Fruit fly (Drosophila melanogaster) whole organism: Measurements from ENCODE around the gene CG34328.

ENCODE experiments used
- pan ChIP-seq: fragments of >200 bp; optimal IDR thresholded peaks from 2 replicates; lab custom pipeline; 2017
- psq ChIP-seq: fragments of >200 bp; optimal IDR thresholded peaks from 2 replicates; lab custom pipeline; 2017
- usp ChIP-seq: fragments of >200 bp; optimal IDR thresholded peaks from 2 replicates; lab custom pipeline; 2017; ENCODE audit warnings: missing biosample characterization, missing genetic modification characterization, mixed read lengths

DNA sequence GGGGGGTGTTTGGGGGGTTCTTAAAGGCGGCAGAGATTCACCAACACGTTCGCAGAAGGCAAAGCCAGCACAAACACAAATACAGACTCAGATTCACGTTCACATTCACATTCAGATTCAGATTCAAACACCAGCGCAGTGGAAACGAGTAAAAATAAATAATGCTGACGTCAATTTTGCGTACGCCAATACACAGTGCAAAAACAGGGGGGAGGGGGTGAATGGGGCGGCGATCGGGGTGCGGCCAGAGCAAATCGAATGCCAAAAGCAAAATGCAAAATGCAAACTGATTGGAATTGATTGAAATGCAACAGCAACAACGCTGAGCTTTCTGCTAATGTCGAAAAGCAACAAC is 31.2 kb downstream of the CG34328 start:
- TF ChIP-seq usp: no peak
- no peak for TF ChIP-seq pan (lab: Kevin White, UChicago)
- no peak for TF ChIP-seq psq (lab: Kevin White, UChicago)
